Worm (Caenorhabditis elegans): ENCODE measurements around the gene cgt-1.
"Not testable (repeated sequence)": the region's sequence is repeated elsewhere in the genome, so short reads cannot be mapped to it uniquely, and the experiment has no call there.

Gene cgt-1

ce11 chrV:15888751-15889150 lies at the start of gene cgt-1:
Gene cgt-1 (minus strand): TSS chrV:15888851.
- TF ChIP-seq W03F9.2 (tag; optimal IDR thresholded peaks at IDR 0.05) (no peak), dao-5 (tag; optimal IDR thresholded peaks at IDR 0.05) (no peak), him-1 (tag; optimal IDR thresholded peaks at IDR 0.05) (no peak)

ce11 chrV:15932390-15932789 lies 43.7 kb upstream of the cgt-1 start, which contains the start of gene srw-26:
Gene srw-26 (minus strand): TSS chrV:15932490.
- TF ChIP-seq dao-5 (tag; optimal IDR thresholded peaks at IDR 0.05) = no peak
- TF ChIP-seq W03F9.2 (tag; optimal IDR thresholded peaks at IDR 0.05) = no peak

- TF ChIP-seq him-1, dao-5, W03F9.2 (tag; optimal IDR thresholded peaks at IDR 0.05): not testable (repeated sequence)
Measured at ce11 chrV:15929882-15930281, 41.2 kb upstream of the cgt-1 start, which contains the start of gene srbc-77. Gene srbc-77 (plus strand): TSS chrV:15930182.

- TF ChIP-seq W03F9.2 (tag; optimal IDR thresholded peaks at IDR 0.05) = no peak
- TF ChIP-seq him-1 (tag; optimal IDR thresholded peaks at IDR 0.05) = no peak
- no peak for TF ChIP-seq dao-5 (tag; optimal IDR thresholded peaks at IDR 0.05)
Measured at ce11 chrV:15928325-15928724, 39.7 kb upstream of the cgt-1 start, which contains the start of gene pzf-1. Gene pzf-1 (minus strand): TSS chrV:15928425.

- TF ChIP-seq W03F9.2 (tag; optimal IDR thresholded peaks at IDR 0.05) (no peak), him-1 (tag; optimal IDR thresholded peaks at IDR 0.05) (no peak), dao-5 (tag; optimal IDR thresholded peaks at IDR 0.05) (no peak)
Measured at ce11 chrV:15924307-15924706, 35.7 kb upstream of the cgt-1 start, which contains the start of gene nhr-108. Gene nhr-108 (minus strand): TSS chrV:15924472.

- no peak for TF ChIP-seq W03F9.2 (tag; optimal IDR thresholded peaks at IDR 0.05)
- no peak for TF ChIP-seq him-1 (tag; optimal IDR thresholded peaks at IDR 0.05)
- no peak for TF ChIP-seq dao-5 (tag; optimal IDR thresholded peaks at IDR 0.05)
Measured at ce11 chrV:15922979-15923378, 34.3 kb upstream of the cgt-1 start, which contains the start of gene F35E8.13. Gene F35E8.13 (plus strand): TSS chrV:15923279.

ce11 chrV:15921102-15921501 lies 32.5 kb upstream of the cgt-1 start, which contains the start of gene cdr-1:
Gene cdr-1 (plus strand): TSS chrV:15921309.
- no peak for TF ChIP-seq dao-5 (tag; optimal IDR thresholded peaks at IDR 0.05)
- TF ChIP-seq him-1 (tag; optimal IDR thresholded peaks at IDR 0.05) = no peak
- no peak for TF ChIP-seq W03F9.2 (tag; optimal IDR thresholded peaks at IDR 0.05)

ce11 chrV:15920273-15920672 lies 31.6 kb upstream of the cgt-1 start, which contains the start of gene F35E8.10:
Gene F35E8.10 (minus strand): TSS chrV:15920373.
- TF ChIP-seq him-1 (tag; optimal IDR thresholded peaks at IDR 0.05) (no peak), dao-5 (tag; optimal IDR thresholded peaks at IDR 0.05) (no peak), W03F9.2 (tag; optimal IDR thresholded peaks at IDR 0.05) (no peak)

- TF ChIP-seq W03F9.2 (tag; optimal IDR thresholded peaks at IDR 0.05) (no peak), dao-5 (tag; optimal IDR thresholded peaks at IDR 0.05) (no peak), him-1 (tag; optimal IDR thresholded peaks at IDR 0.05) (no peak)
Measured at ce11 chrV:15917458-15917857, 28.8 kb upstream of the cgt-1 start, which contains the start of gene F35E8.9. Gene F35E8.9 (minus strand): TSS chrV:15917558.

- no peak for TF ChIP-seq him-1 (tag; optimal IDR thresholded peaks at IDR 0.05)
- no peak for TF ChIP-seq dao-5 (tag; optimal IDR thresholded peaks at IDR 0.05)
- no peak for TF ChIP-seq W03F9.2 (tag; optimal IDR thresholded peaks at IDR 0.05)
Measured at ce11 chrV:15915919-15916318, 27.3 kb upstream of the cgt-1 start, which contains the start of gene gst-38. Gene gst-38 (minus strand): TSS chrV:15916070.

ce11 chrV:15915307-15915706 lies 26.7 kb upstream of the cgt-1 start:
- TF ChIP-seq him-1 (tag; optimal IDR thresholded peaks at IDR 0.05) (no peak), W03F9.2 (tag; optimal IDR thresholded peaks at IDR 0.05) (no peak), dao-5 (tag; optimal IDR thresholded peaks at IDR 0.05) (no peak)

ce11 chrV:15914774-15915173 lies 26.1 kb upstream of the cgt-1 start:
- no peak for TF ChIP-seq W03F9.2 (tag; optimal IDR thresholded peaks at IDR 0.05)
- TF ChIP-seq dao-5 (tag; optimal IDR thresholded peaks at IDR 0.05) = no peak
- no peak for TF ChIP-seq him-1 (tag; optimal IDR thresholded peaks at IDR 0.05)

ce11 chrV:15913714-15914113 lies 25.1 kb upstream of the cgt-1 start, which contains the start of gene F35E8.7:
Gene F35E8.7 (plus strand): TSS chrV:15914014.
- TF ChIP-seq him-1 (tag; optimal IDR thresholded peaks at IDR 0.05) (no peak), dao-5 (tag; optimal IDR thresholded peaks at IDR 0.05) (no peak), W03F9.2 (tag; optimal IDR thresholded peaks at IDR 0.05) (no peak)

- no peak for TF ChIP-seq dao-5 (tag; optimal IDR thresholded peaks at IDR 0.05)
- TF ChIP-seq him-1 (tag; optimal IDR thresholded peaks at IDR 0.05) = no peak
- TF ChIP-seq W03F9.2 (tag; optimal IDR thresholded peaks at IDR 0.05) = no peak
Measured at ce11 chrV:15912677-15913076, 24.0 kb upstream of the cgt-1 start.

- TF ChIP-seq dao-5 (tag; optimal IDR thresholded peaks at IDR 0.05) (no peak), W03F9.2 (tag; optimal IDR thresholded peaks at IDR 0.05) (no peak), him-1 (tag; optimal IDR thresholded peaks at IDR 0.05) (no peak)
Measured at ce11 chrV:15911848-15912247, 23.2 kb upstream of the cgt-1 start, which contains the start of gene F35E8.6. Gene F35E8.6 (plus strand): TSS chrV:15912148.
